Fruit fly (Drosophila melanogaster) whole organism, prepupa: ENCODE measurements around the gene CG15506.
A peak's percentile ranks its signal among the peaks of the same experiment; 100 is the strongest.

ENCODE experiments used
- Blimp-1 ChIP-seq: fragments of 200-800 bp; sonication (Bioruptor generic); optimal IDR thresholded peaks from 3 replicates; lab custom pipeline; 2017; ENCODE audit warnings: missing biosample characterization, missing genetic modification characterization, mild to moderate bottlenecking, moderate library complexity, missing genetic modification reagents
- CG10631 ChIP-seq: fragments of 200-800 bp; sonication (Bioruptor generic); optimal IDR thresholded peaks from 2 replicates; lab custom pipeline; 2016; ENCODE audit warnings: missing biosample characterization, missing genetic modification characterization
- CG11294 ChIP-seq: fragments of 200-800 bp; sonication (Bioruptor generic); IDR thresholded peaks from 2 replicates; pipeline ENCODE4 v1.3.6; 2022; ENCODE audit warnings: missing biosample characterization, missing genetic modification characterization
- CG11762 ChIP-seq: fragments of 200-800 bp; sonication (Bioruptor generic); optimal IDR thresholded peaks from 3 replicates; lab custom pipeline; 2016; ENCODE audit warnings: missing biosample characterization, missing genetic modification characterization; ENCODE audit not compliant: insufficient read depth
- CG11902 ChIP-seq: fragments of 200-800 bp; sonication (Bioruptor generic); optimal IDR thresholded peaks from 3 replicates; lab custom pipeline; 2016; ENCODE audit warnings: missing biosample characterization, missing genetic modification characterization
- CG15336 ChIP-seq: fragments of 200-800 bp; sonication (Bioruptor generic); IDR thresholded peaks from 2 replicates; pipeline ENCODE4 v1.3.6; 2022; ENCODE audit warnings: missing biosample characterization, missing genetic modification characterization
- CG1621 ChIP-seq: fragments of 200-800 bp; sonication (Bioruptor generic); optimal IDR thresholded peaks from 3 replicates; lab custom pipeline; 2018; ENCODE audit warnings: missing biosample characterization, mild to moderate bottlenecking, missing genetic modification characterization
- CG16779 ChIP-seq: fragments of 200-800 bp; sonication (Bioruptor generic); optimal IDR thresholded peaks from 3 replicates; lab custom pipeline; 2017; ENCODE audit warnings: missing biosample characterization, mild to moderate bottlenecking, missing genetic modification characterization
- CG3032 ChIP-seq: fragments of 200-800 bp; optimal IDR thresholded peaks from 2 replicates; lab custom pipeline; 2019; ENCODE audit warnings: missing biosample characterization, mild to moderate bottlenecking, missing genetic modification characterization, moderate library complexity
- CG31627 ChIP-seq: fragments of 200-800 bp; sonication (Bioruptor generic); optimal IDR thresholded peaks from 3 replicates; lab custom pipeline; 2016; ENCODE audit warnings: missing biosample characterization, missing genetic modification characterization
- CG32006 ChIP-seq: fragments of 200-800 bp; sonication (Bioruptor generic); optimal IDR thresholded peaks from 3 replicates; lab custom pipeline; 2017; ENCODE audit warnings: missing biosample characterization, mild to moderate bottlenecking, missing genetic modification characterization
- CG3919 ChIP-seq: fragments of 200-800 bp; sonication (Bioruptor generic); optimal IDR thresholded peaks from 3 replicates; lab custom pipeline; 2016; ENCODE audit warnings: missing biosample characterization, missing genetic modification characterization
- CG6163 ChIP-seq: fragments of 200-800 bp; sonication (Bioruptor generic); IDR thresholded peaks from 3 replicates; pipeline ENCODE4 v1.3.6; 2022; ENCODE audit warnings: missing biosample characterization, missing genetic modification characterization
- CG6792 ChIP-seq: fragments of 200-800 bp; sonication (Bioruptor generic); optimal IDR thresholded peaks from 3 replicates; lab custom pipeline; 2016; ENCODE audit warnings: missing biosample characterization, missing genetic modification characterization
- CG6808 ChIP-seq: fragments of 200-800 bp; sonication (Bioruptor generic); optimal IDR thresholded peaks from 3 replicates; lab custom pipeline; 2017; ENCODE audit warnings: missing biosample characterization, missing genetic modification characterization, mild to moderate bottlenecking, moderate library complexity, missing genetic modification reagents
- CG7368 ChIP-seq: fragments of 200-800 bp; sonication (Bioruptor generic); optimal IDR thresholded peaks from 3 replicates; lab custom pipeline; 2016; ENCODE audit warnings: missing biosample characterization, missing genetic modification characterization
- CG8119 ChIP-seq: fragments of 200-800 bp; sonication (Bioruptor generic); IDR thresholded peaks from 3 replicates; pipeline ENCODE4 v1.3.6; 2022; ENCODE audit warnings: missing biosample characterization, missing genetic modification characterization
- CG8319 ChIP-seq: fragments of 200-800 bp; sonication (Bioruptor generic); optimal IDR thresholded peaks from 3 replicates; lab custom pipeline; 2016; ENCODE audit warnings: missing biosample characterization, missing genetic modification characterization
- CG8632 ChIP-seq: fragments of 200-800 bp; sonication (Bioruptor generic); optimal IDR thresholded peaks from 3 replicates; lab custom pipeline; 2016; ENCODE audit warnings: missing biosample characterization, missing genetic modification characterization
- CG9139 ChIP-seq: fragments of 200-800 bp; sonication (Bioruptor generic); optimal IDR thresholded peaks from 3 replicates; lab custom pipeline; 2017; ENCODE audit warnings: missing biosample characterization, mild to moderate bottlenecking, missing genetic modification characterization
- Eip78C ChIP-seq: fragments of 200-800 bp; sonication (Bioruptor generic); peaks from one replicate; lab custom pipeline; 2016; ENCODE audit warnings: missing biosample characterization, missing genetic modification characterization
- Eip93F ChIP-seq: fragments of 200-800 bp; sonication (Bioruptor generic); optimal IDR thresholded peaks from 2 replicates; lab custom pipeline; 2016; ENCODE audit warnings: missing biosample characterization, mild to moderate bottlenecking, missing genetic modification characterization
- Ets21C ChIP-seq: fragments of 200-800 bp; sonication (Bioruptor generic); optimal IDR thresholded peaks from 3 replicates; lab custom pipeline; 2016; ENCODE audit warnings: missing biosample characterization, missing genetic modification characterization
- Ets96B ChIP-seq: fragments of 200-800 bp; optimal IDR thresholded peaks from 2 replicates; lab custom pipeline; 2019; ENCODE audit warnings: missing biosample characterization, mild to moderate bottlenecking, missing genetic modification characterization, moderate library complexity
- Gug ChIP-seq: fragments of 200-800 bp; sonication (Bioruptor generic); IDR thresholded peaks from 2 replicates; pipeline ENCODE4 v1.3.6; 2022; ENCODE audit warnings: missing biosample characterization, missing genetic modification characterization
- Hr38 ChIP-seq: sonication (Bioruptor generic); optimal IDR thresholded peaks from 2 replicates; lab custom pipeline; 2016; ENCODE audit warnings: missing biosample characterization, missing genetic modification characterization
- Hr4 ChIP-seq: fragments of 200-800 bp; sonication (Bioruptor generic); optimal IDR thresholded peaks from 3 replicates; lab custom pipeline; 2016; ENCODE audit warnings: missing biosample characterization, missing genetic modification characterization
- Lpt ChIP-seq: fragments of 200-800 bp; sonication (Bioruptor generic); optimal IDR thresholded peaks from 3 replicates; lab custom pipeline; 2016; ENCODE audit warnings: missing biosample characterization, missing genetic modification characterization
- OdsH ChIP-seq: fragments of 200-800 bp; sonication (Bioruptor generic); optimal IDR thresholded peaks from 3 replicates; lab custom pipeline; 2016; ENCODE audit warnings: missing biosample characterization, missing genetic modification characterization
- Sox102F ChIP-seq: fragments of 200-800 bp; sonication (Bioruptor generic); optimal IDR thresholded peaks from 2 replicates; lab custom pipeline; 2016; ENCODE audit warnings: missing biosample characterization, mild to moderate bottlenecking, missing genetic modification characterization
- Sox14 ChIP-seq: fragments of 200-800 bp; sonication (Bioruptor generic); optimal IDR thresholded peaks from 3 replicates; lab custom pipeline; 2016; ENCODE audit warnings: missing biosample characterization, missing genetic modification characterization
- achi ChIP-seq: fragments of 200-800 bp; sonication (Bioruptor generic); optimal IDR thresholded peaks from 3 replicates; lab custom pipeline; 2016; ENCODE audit warnings: missing biosample characterization, missing genetic modification characterization
- acj6 ChIP-seq: fragments of 200-800 bp; sonication (Bioruptor generic); optimal IDR thresholded peaks from 3 replicates; lab custom pipeline; 2016; ENCODE audit warnings: missing biosample characterization, missing genetic modification characterization
- cyc ChIP-seq: fragments of 200-800 bp; sonication (Bioruptor generic); optimal IDR thresholded peaks from 3 replicates; lab custom pipeline; 2016; ENCODE audit warnings: missing biosample characterization, missing genetic modification characterization
- dac ChIP-seq: fragments of 200-800 bp; sonication (Bioruptor generic); optimal IDR thresholded peaks from 2 replicates; lab custom pipeline; 2017; ENCODE audit warnings: missing biosample characterization, mild to moderate bottlenecking, missing genetic modification characterization
- dsx ChIP-seq: fragments of 200-800 bp; optimal IDR thresholded peaks from 3 replicates; lab custom pipeline; 2019; ENCODE audit warnings: missing biosample characterization, mild to moderate bottlenecking, missing genetic modification characterization, moderate library complexity; ENCODE audit not compliant: poor library complexity, severe bottlenecking
- eg ChIP-seq: fragments of 200-800 bp; sonication (Bioruptor generic); IDR thresholded peaks from 3 replicates; pipeline ENCODE4 v1.3.6; 2022; ENCODE audit warnings: missing biosample characterization, missing genetic modification characterization
- esn ChIP-seq: fragments of 200-800 bp; sonication (Bioruptor generic); optimal IDR thresholded peaks from 2 replicates; lab custom pipeline; 2016; ENCODE audit warnings: missing biosample characterization, mild to moderate bottlenecking, missing genetic modification characterization, moderate library complexity
- fd59A ChIP-seq: fragments of 200-800 bp; sonication (Bioruptor generic); optimal IDR thresholded peaks from 2 replicates; lab custom pipeline; 2017; ENCODE audit warnings: missing biosample characterization, mild to moderate bottlenecking, missing genetic modification characterization, missing genetic modification reagents
- fd85E ChIP-seq: fragments of 200-800 bp; sonication (Bioruptor generic); optimal IDR thresholded peaks from 3 replicates; lab custom pipeline; 2016; ENCODE audit warnings: missing biosample characterization, missing genetic modification characterization
- fkh ChIP-seq: fragments of 200-800 bp; sonication (Bioruptor generic); optimal IDR thresholded peaks from 3 replicates; lab custom pipeline; 2017; ENCODE audit warnings: missing biosample characterization, mild to moderate bottlenecking, missing genetic modification characterization, moderate library complexity
- lz ChIP-seq: fragments of 200-800 bp; sonication (Bioruptor generic); optimal IDR thresholded peaks from 3 replicates; lab custom pipeline; 2016; ENCODE audit warnings: missing biosample characterization, missing genetic modification characterization
- net ChIP-seq: fragments of 200-800 bp; sonication (Bioruptor generic); optimal IDR thresholded peaks from 3 replicates; lab custom pipeline; 2016; ENCODE audit warnings: missing biosample characterization, missing genetic modification characterization
- pdm3 ChIP-seq: fragments of 200-800 bp; sonication (Bioruptor generic); optimal IDR thresholded peaks from 3 replicates; lab custom pipeline; 2016; ENCODE audit warnings: missing biosample characterization, missing genetic modification characterization
- spab ChIP-seq: fragments of 200-800 bp; sonication (Bioruptor generic); optimal IDR thresholded peaks from 2 replicates; lab custom pipeline; 2017; ENCODE audit warnings: missing biosample characterization, mild to moderate bottlenecking, missing genetic modification characterization, missing genetic modification reagents
- svp ChIP-seq: fragments of 200-800 bp; sonication (Bioruptor generic); peaks from one replicate; lab custom pipeline; 2016; ENCODE audit warnings: missing biosample characterization, missing genetic modification characterization
- topi ChIP-seq: fragments of 200-800 bp; sonication (Bioruptor generic); optimal IDR thresholded peaks from 3 replicates; lab custom pipeline; 2016; ENCODE audit warnings: missing biosample characterization, missing genetic modification characterization

The CG15506 gene

dm6 chr3R:29737891-29738290 is 19.4 kb downstream of the CG15506 start, which contains the start of gene Gnpnat (continued):
- TF ChIP-seq CG6792 (peak; percentile 32), CG8632 (GFP tag; lab: Kevin White, UChicago) (peak; percentile 40), Lpt (GFP tag; lab: Kevin White, UChicago) (peak; percentile 25), achi (peak; percentile 63), CG9139 (GFP tag; lab: Kevin White, UChicago) (no peak), CG7368 (no peak), dac (GFP tag; lab: Kevin White, UChicago) (peak; percentile 38), CG8319 (GFP tag; lab: Kevin White, UChicago) (no peak), CG11902 (GFP tag; lab: Kevin White, UChicago) (peak; percentile 36), Sox102F (GFP tag; lab: Kevin White, UChicago) (peak; percentile 44), fd59A (GFP tag; lab: Kevin White, UChicago) (no peak), topi (GFP tag; lab: Kevin White, UChicago) (peak; percentile 45)

- TF ChIP-seq eg (no peak), svp (GFP tag; lab: Kevin White, UChicago) (no peak), spab (GFP tag; lab: Kevin White, UChicago) (no peak), CG11762 (no peak), Lpt (GFP tag; lab: Kevin White, UChicago) (no peak), acj6 (GFP tag; lab: Kevin White, UChicago) (no peak), Blimp-1 (GFP tag; lab: Kevin White, UChicago) (peak; percentile 76), dsx (peak; percentile 49), CG8632 (GFP tag; lab: Kevin White, UChicago) (no peak), CG3032 (tag; lab: Kevin White, UChicago) (no peak), achi (no peak), Sox14 (GFP tag; lab: Kevin White, UChicago) (no peak), Eip78C (GFP tag; lab: Kevin White, UChicago) (peak; percentile 14), esn (GFP tag; lab: Kevin White, UChicago) (no peak), CG16779 (tag; lab: Kevin White, UChicago) (no peak), CG32006 (GFP tag; lab: Kevin White, UChicago) (no peak), Ets96B (tag; lab: Kevin White, UChicago) (no peak), Ets21C (no peak), pdm3 (GFP tag; lab: Kevin White, UChicago) (no peak), CG11294 (GFP tag; lab: Robert Waterston, UW) (no peak), Eip93F (GFP tag; lab: Kevin White, UChicago) (no peak), CG3919 (GFP tag; lab: Kevin White, UChicago) (no peak)
These were observed 21.6 kb downstream of the CG15506 start for dm6 chr3R:29740078-29740477.

- TF ChIP-seq net (GFP tag; lab: Kevin White, UChicago) (peak; percentile 82), pdm3 (GFP tag; lab: Kevin White, UChicago) (peak; percentile 97), OdsH (GFP tag; lab: Kevin White, UChicago) (peak; percentile 97), Eip93F (GFP tag; lab: Kevin White, UChicago) (no peak), fd85E (GFP tag; lab: Kevin White, UChicago) (no peak), CG15336 (GFP tag; lab: Robert Waterston, UW) (peak; percentile 94), CG6163 (GFP tag; lab: Robert Waterston, UW) (peak; percentile 98), CG3032 (tag; lab: Kevin White, UChicago) (peak; percentile 98), CG1621 (peak; percentile 91), CG6808 (no peak), CG7368 (no peak), CG16779 (tag; lab: Kevin White, UChicago) (peak; percentile 84), CG11294 (GFP tag; lab: Robert Waterston, UW) (peak; percentile 98), lz (GFP tag; lab: Kevin White, UChicago) (peak; percentile 98), Hr4 (GFP tag; lab: Kevin White, UChicago) (peak; percentile 96), Blimp-1 (GFP tag; lab: Kevin White, UChicago) (peak; percentile 88), eg (peak; percentile 99), Hr38 (peak; percentile 84), CG32006 (GFP tag; lab: Kevin White, UChicago) (peak; percentile 97), Gug (GFP tag; lab: Robert Waterston, UW) (peak; percentile 98), esn (GFP tag; lab: Kevin White, UChicago) (peak; percentile 95), CG8119 (GFP tag; lab: Robert Waterston, UW) (peak; percentile 89), fkh (no peak), cyc (peak; percentile 98), topi (GFP tag; lab: Kevin White, UChicago) (peak; percentile 96), CG8319 (GFP tag; lab: Kevin White, UChicago) (peak; percentile 84), CG6792 (peak; percentile 93), CG10631 (GFP tag; lab: Kevin White, UChicago) (peak; percentile 95), CG31627 (GFP tag; lab: Kevin White, UChicago) (peak; percentile 98), Sox102F (GFP tag; lab: Kevin White, UChicago) (no peak)
These were observed 26.6 kb downstream of the CG15506 start, which contains the start of the genes Wdr24 and IntS11 for dm6 chr3R:29745056-29745455. Gene Wdr24 (minus strand): TSS chr3R:29745092. Gene IntS11 (plus strand): TSS chr3R:29745337.
